Fruit fly (Drosophila melanogaster) whole organism, embryonic: ENCODE measurements around the gene CG33258.

Experiments used
- BEAF-32 ChIP-seq: fragments of 200-800 bp; sonication (Bioruptor generic); optimal IDR thresholded peaks from 3 replicates; lab custom pipeline; 2017; ENCODE audit warnings: missing biosample characterization, missing genetic modification characterization, mild to moderate bottlenecking, moderate library complexity, missing genetic modification reagents
- BtbVII ChIP-seq: fragments of 200-800 bp; sonication (Bioruptor generic); optimal IDR thresholded peaks from 3 replicates; lab custom pipeline; 2017; ENCODE audit warnings: missing biosample characterization, mild to moderate bottlenecking, missing genetic modification characterization
- C15 ChIP-seq: fragments of 200-800 bp; sonication (Bioruptor generic); IDR thresholded peaks from 3 replicates; pipeline ENCODE4 v1.3.6; 2022; ENCODE audit warnings: missing biosample characterization, missing genetic modification characterization
- CG10274 ChIP-seq: fragments of 200-800 bp; sonication (Bioruptor generic); optimal IDR thresholded peaks from 3 replicates; lab custom pipeline; 2017; ENCODE audit warnings: missing biosample characterization, mild to moderate bottlenecking, missing genetic modification characterization
- CG10959 ChIP-seq: fragments of 200-800 bp; sonication (Bioruptor generic); IDR thresholded peaks from 2 replicates; pipeline ENCODE4 v1.3.6; 2022; ENCODE audit warnings: missing biosample characterization, missing genetic modification characterization
- CG11456 ChIP-seq: fragments of 200-800 bp; sonication (Bioruptor generic); IDR thresholded peaks from 3 replicates; pipeline ENCODE4 v1.3.6; 2022; ENCODE audit warnings: missing biosample characterization, missing genetic modification characterization
- CG13123 ChIP-seq: fragments of 200-800 bp; sonication (Bioruptor generic); optimal IDR thresholded peaks from 2 replicates; lab custom pipeline; 2016; ENCODE audit warnings: missing biosample characterization, missing genetic modification characterization
- CG14441 ChIP-seq: fragments of 200-800 bp; sonication (Bioruptor generic); IDR thresholded peaks from 2 replicates; pipeline ENCODE4 v1.3.6; 2022; ENCODE audit warnings: missing biosample characterization, missing genetic modification characterization
- CG14965 ChIP-seq: fragments of 200-800 bp; sonication (Bioruptor generic); optimal IDR thresholded peaks from 2 replicates; lab custom pipeline; 2016; ENCODE audit warnings: missing biosample characterization, missing genetic modification characterization, borderline replicate concordance
- CG17359 ChIP-seq: fragments of 200-800 bp; sonication (Bioruptor generic); optimal IDR thresholded peaks from 3 replicates; lab custom pipeline; 2018; ENCODE audit warnings: missing biosample characterization, mild to moderate bottlenecking, missing genetic modification characterization, moderate library complexity
- CG17361 ChIP-seq: fragments of 200-800 bp; sonication (Bioruptor generic); IDR thresholded peaks from 3 replicates; pipeline ENCODE4 v1.3.6; 2022; ENCODE audit warnings: missing biosample characterization, missing genetic modification characterization
- CG17385 ChIP-seq: fragments of 200-800 bp; sonication (Bioruptor generic); optimal IDR thresholded peaks from 3 replicates; lab custom pipeline; 2018; ENCODE audit warnings: missing biosample characterization, mild to moderate bottlenecking, missing genetic modification characterization
- CG2199 ChIP-seq: fragments of 200-800 bp; sonication (Bioruptor generic); IDR thresholded peaks from 3 replicates; pipeline ENCODE4 v1.3.6; 2022; ENCODE audit warnings: missing biosample characterization, missing genetic modification characterization
- CG4282 ChIP-seq: fragments of 200-800 bp; sonication (Bioruptor generic); optimal IDR thresholded peaks from 2 replicates; lab custom pipeline; 2016; ENCODE audit warnings: missing biosample characterization, missing genetic modification characterization
- CG6689 ChIP-seq: fragments of 200-800 bp; sonication (Bioruptor generic); IDR thresholded peaks from 2 replicates; pipeline ENCODE4 v1.3.6; 2022; ENCODE audit warnings: missing biosample characterization, missing genetic modification characterization
- CG6813 ChIP-seq: fragments of 200-800 bp; sonication (Bioruptor generic); optimal IDR thresholded peaks from 2 replicates; lab custom pipeline; 2017; ENCODE audit warnings: missing biosample characterization, missing genetic modification characterization, mild to moderate bottlenecking, moderate library complexity, missing genetic modification reagents
- CG8359 ChIP-seq: fragments of 200-800 bp; sonication (Bioruptor generic); optimal IDR thresholded peaks from 2 replicates; lab custom pipeline; 2017; ENCODE audit warnings: missing biosample characterization, mild to moderate bottlenecking, missing genetic modification characterization, borderline replicate concordance
- Dp ChIP-seq: fragments of 200-800 bp; sonication (Bioruptor generic); optimal IDR thresholded peaks from 2 replicates; lab custom pipeline; 2018; ENCODE audit warnings: missing biosample characterization, mild to moderate bottlenecking, missing genetic modification characterization, moderate library complexity
- HLH3B ChIP-seq: fragments of 200-800 bp; sonication (Bioruptor generic); IDR thresholded peaks from 2 replicates; pipeline ENCODE4 v1.3.6; 2022; ENCODE audit warnings: missing biosample characterization, missing genetic modification characterization
- Mad ChIP-seq: fragments of 200-800 bp; sonication (Bioruptor generic); optimal IDR thresholded peaks from 2 replicates; lab custom pipeline; 2016; ENCODE audit warnings: missing biosample characterization, missing genetic modification characterization
- Meics ChIP-seq: fragments of 200-800 bp; sonication (Bioruptor generic); optimal IDR thresholded peaks from 2 replicates; lab custom pipeline; 2017; ENCODE audit warnings: missing biosample characterization, mild to moderate bottlenecking, missing genetic modification characterization
- Nf-YC ChIP-seq: fragments of 200-800 bp; optimal IDR thresholded peaks from 3 replicates; lab custom pipeline; 2019; ENCODE audit warnings: missing biosample characterization, mild to moderate bottlenecking, missing genetic modification characterization, moderate library complexity
- Oaz ChIP-seq: fragments of 200-800 bp; sonication (Bioruptor generic); IDR thresholded peaks from 2 replicates; pipeline ENCODE4 v1.3.6; 2022; ENCODE audit warnings: missing biosample characterization, missing genetic modification characterization
- Stat92E ChIP-seq, 3 experiments: fragments of >200 bp in 2 of 3; fragments of 200-800 bp in 1 of 3; sonication (Bioruptor generic) in 1 of 3; optimal IDR thresholded peaks; 2 replicates each; lab custom pipeline; 2017 to 2019; ENCODE audit warnings: missing biosample characterization in 3 of 3, missing genetic modification characterization in 3 of 3, mild to moderate bottlenecking in 1 of 3, moderate library complexity in 1 of 3
- Xrp1 ChIP-seq: fragments of 200-800 bp; sonication (Bioruptor generic); IDR thresholded peaks from 2 replicates; pipeline ENCODE4 v1.3.6; 2022; ENCODE audit warnings: missing biosample characterization, missing genetic modification characterization
- aop ChIP-seq: fragments of 200-800 bp; sonication (Bioruptor generic); IDR thresholded peaks from 2 replicates; pipeline ENCODE4 v1.3.6; 2022; ENCODE audit warnings: missing biosample characterization, missing genetic modification characterization
- bcd ChIP-seq: fragments of 200-800 bp; sonication (Bioruptor generic); optimal IDR thresholded peaks from 2 replicates; lab custom pipeline; 2017; ENCODE audit warnings: missing biosample characterization, mild to moderate bottlenecking, missing genetic modification characterization
- br ChIP-seq: fragments of >200 bp; optimal IDR thresholded peaks from 2 replicates; lab custom pipeline; 2017
- bsh ChIP-seq, 2 experiments: fragments of 200-800 bp; sonication (Bioruptor generic); optimal IDR thresholded peaks; 2 replicates each; lab custom pipeline; 2017 to 2018; ENCODE audit warnings: mild to moderate bottlenecking in 2 of 2, missing biosample characterization in 2 of 2, missing genetic modification characterization in 2 of 2, moderate library complexity in 1 of 2
- btn ChIP-seq: fragments of 200-800 bp; sonication (Bioruptor generic); optimal IDR thresholded peaks from 2 replicates; lab custom pipeline; 2016; ENCODE audit warnings: missing biosample characterization, missing genetic modification characterization
- dmrt11E ChIP-seq: fragments of 200-800 bp; sonication (Bioruptor generic); optimal IDR thresholded peaks from 3 replicates; lab custom pipeline; 2018; ENCODE audit warnings: missing biosample characterization, mild to moderate bottlenecking, missing genetic modification characterization, moderate library complexity
- fd3F ChIP-seq: fragments of 200-800 bp; sonication (Bioruptor generic); optimal IDR thresholded peaks from 2 replicates; lab custom pipeline; 2018; ENCODE audit warnings: missing biosample characterization, mild to moderate bottlenecking, missing genetic modification characterization, moderate library complexity
- ftz-f1 ChIP-seq: fragments of 200-800 bp; sonication (Bioruptor generic); optimal IDR thresholded peaks from 2 replicates; lab custom pipeline; 2016; ENCODE audit warnings: missing biosample characterization, missing genetic modification characterization
- gce ChIP-seq: fragments of 200-800 bp; sonication (Bioruptor generic); IDR thresholded peaks from 3 replicates; pipeline ENCODE4 v1.3.6; 2022; ENCODE audit warnings: missing biosample characterization, missing genetic modification characterization
- hbn ChIP-seq: fragments of 200-800 bp; sonication (Bioruptor generic); IDR thresholded peaks from 2 replicates; pipeline ENCODE4 v1.3.6; 2022; ENCODE audit warnings: missing biosample characterization, missing genetic modification characterization; ENCODE audit not compliant: partially characterized antibody
- ind ChIP-seq: fragments of 200-800 bp; sonication (Bioruptor generic); optimal IDR thresholded peaks from 3 replicates; lab custom pipeline; 2016; ENCODE audit warnings: missing biosample characterization, missing genetic modification characterization
- insv ChIP-seq, 2 experiments: fragments of 200-800 bp; sonication (Bioruptor generic); optimal IDR thresholded peaks; 3 replicates each; lab custom pipeline; 2016 to 2018; ENCODE audit warnings: missing biosample characterization in 2 of 2, missing genetic modification characterization in 2 of 2
- ken ChIP-seq: fragments of 200-800 bp; sonication (Bioruptor generic); IDR thresholded peaks from 3 replicates; pipeline ENCODE4 v1.3.6; 2022; ENCODE audit warnings: missing biosample characterization, missing genetic modification characterization
- kni ChIP-seq: fragments of 200-800 bp; sonication (Bioruptor generic); optimal IDR thresholded peaks from 3 replicates; lab custom pipeline; 2017; ENCODE audit warnings: mild to moderate bottlenecking, missing biosample characterization, missing genetic modification reagents, missing genetic modification characterization
- psq ChIP-seq: fragments of 200-800 bp; sonication (Bioruptor generic); optimal IDR thresholded peaks from 2 replicates; lab custom pipeline; 2017; ENCODE audit warnings: missing biosample characterization, missing genetic modification characterization
- pzg ChIP-seq: fragments of 200-800 bp; sonication (Bioruptor generic); optimal IDR thresholded peaks from 3 replicates; lab custom pipeline; 2018; ENCODE audit warnings: missing biosample characterization, mild to moderate bottlenecking, missing genetic modification characterization, moderate library complexity
- schlank ChIP-seq: fragments of 200-800 bp; sonication (Bioruptor generic); optimal IDR thresholded peaks from 2 replicates; lab custom pipeline; 2018; ENCODE audit warnings: missing biosample characterization, mild to moderate bottlenecking, missing genetic modification characterization
- scrt ChIP-seq: fragments of 200-800 bp; sonication (Bioruptor generic); optimal IDR thresholded peaks from 2 replicates; lab custom pipeline; 2018; ENCODE audit warnings: missing biosample characterization, mild to moderate bottlenecking, missing genetic modification characterization, moderate library complexity
- sens ChIP-seq: fragments of 200-800 bp; sonication (Bioruptor generic); peaks from one replicate; lab custom pipeline; 2016; ENCODE audit warnings: missing biosample characterization, missing genetic modification characterization
- slbo ChIP-seq: fragments of 200-800 bp; sonication (Bioruptor generic); IDR thresholded peaks from 2 replicates; pipeline ENCODE4 v1.3.6; 2022; ENCODE audit warnings: missing biosample characterization, missing genetic modification characterization
- slou ChIP-seq: fragments of 200-800 bp; sonication (Bioruptor generic); optimal IDR thresholded peaks from 3 replicates; lab custom pipeline; 2016; ENCODE audit warnings: missing biosample characterization, missing genetic modification characterization
- sqz ChIP-seq: fragments of 200-800 bp; sonication (Bioruptor generic); optimal IDR thresholded peaks from 3 replicates; lab custom pipeline; 2018; ENCODE audit warnings: missing biosample characterization, mild to moderate bottlenecking, missing genetic modification characterization
- stwl ChIP-seq: fragments of 200-800 bp; sonication (Bioruptor generic); optimal IDR thresholded peaks from 3 replicates; lab custom pipeline; 2018; ENCODE audit warnings: missing biosample characterization, mild to moderate bottlenecking, missing genetic modification characterization, moderate library complexity
- z ChIP-seq: fragments of 200-800 bp; sonication (Bioruptor generic); IDR thresholded peaks from 3 replicates; pipeline ENCODE4 v1.3.6; 2022; ENCODE audit warnings: missing biosample characterization, missing genetic modification characterization
- zen ChIP-seq: fragments of 200-800 bp; sonication (Bioruptor generic); optimal IDR thresholded peaks from 3 replicates; lab custom pipeline; 2018; ENCODE audit warnings: missing biosample characterization, mild to moderate bottlenecking, missing genetic modification characterization, moderate library complexity

The CG33258 gene

dm6 chr3L:16045831-16046336, 36.5 kb upstream of the CG33258 start (continued):
- TF ChIP-seq stwl (tag; lab: Kevin White, UChicago) (peak; percentile 39), ind (GFP tag; lab: Kevin White, UChicago) (peak; percentile 89), ftz-f1 (GFP tag; lab: Kevin White, UChicago) (no peak), z (GFP tag; lab: Robert Waterston, UW) (peak; percentile 77; the same call in 2 of the 3 replicates), psq (GFP tag; lab: Kevin White, UChicago) (peak; percentile 63), Nf-YC (peak; percentile 74), hbn (no peak), pzg (peak; percentile 18), sqz (GFP tag; lab: Kevin White, UChicago) (peak; percentile 99), CG13123 (peak; percentile 80), Oaz (peak; percentile 83), dmrt11E (tag; lab: Kevin White, UChicago) (peak; percentile 90), CG11456 (GFP tag; lab: Robert Waterston, UW) (peak; percentile 82), bcd (GFP tag; lab: Kevin White, UChicago) (peak; percentile 88), BtbVII (GFP tag; lab: Kevin White, UChicago) (peak; percentile 86), btn (GFP tag; lab: Kevin White, UChicago) (peak; percentile 86), CG4282 (GFP tag; lab: Kevin White, UChicago) (peak; percentile 78), CG17385 (GFP tag; lab: Kevin White, UChicago) (peak; percentile 94), CG10274 (GFP tag; lab: Kevin White, UChicago) (peak; percentile 54), Meics (GFP tag; lab: Kevin White, UChicago) (peak; percentile 93), zen (tag; lab: Kevin White, UChicago) (peak; percentile 92), CG10959 (GFP tag; lab: Robert Waterston, UW) (peak; percentile 84), CG17359 (tag; lab: Kevin White, UChicago) (peak; percentile 97), Xrp1 (peak; percentile 96), Dp (GFP tag; lab: Kevin White, UChicago) (no peak), kni (GFP tag; lab: Kevin White, UChicago) (no peak), Mad (GFP tag; lab: Kevin White, UChicago) (peak; percentile 88), slbo (GFP tag; lab: Robert Waterston, UW) (peak; percentile 86), CG6689 (GFP tag; lab: Robert Waterston, UW) (peak; percentile 94), slou (peak; percentile 61), fd3F (peak; percentile 92), gce (peak; percentile 93), CG8359 (GFP tag; lab: Kevin White, UChicago) (peak; percentile 53), sens (GFP tag; lab: Kevin White, UChicago) (peak; percentile 99), CG14965 (peak; percentile 28), Stat92E (GFP tag; optimal IDR thresholded peaks at IDR 0.05; lab: Kevin White, UChicago) (no peak), CG17361 (GFP tag; lab: Robert Waterston, UW) (peak; percentile 88), br (lab: Kevin White, UChicago) (no peak), scrt (GFP tag; lab: Kevin White, UChicago) (peak; percentile 91), CG6813 (GFP tag; lab: Kevin White, UChicago) (peak; percentile 92), insv (GFP tag; optimal IDR thresholded peaks at IDR 0.05; lab: Kevin White, UChicago) (peak in 1 of 2 experiments; percentile 20), aop (peak; percentile 71), bsh (GFP tag; optimal IDR thresholded peaks at IDR 0.05; lab: Kevin White, UChicago) (peak; percentile 78 to 96), schlank (tag; lab: Kevin White, UChicago) (peak; percentile 88), CG14441 (GFP tag; lab: Robert Waterston, UW) (peak; percentile 90), ken (GFP tag; lab: Robert Waterston, UW) (peak; percentile 85), BEAF-32 (no peak), CG2199 (GFP tag; lab: Robert Waterston, UW) (peak; percentile 68; the same call in 1 of the 3 replicates), HLH3B (GFP tag; lab: Robert Waterston, UW) (peak; percentile 90), C15 (peak; percentile 84; the same call in 2 of the 3 replicates)
